Fruit fly (Drosophila melanogaster): ENCODE measurements around the gene CG16989.
A peak's percentile ranks its signal among the peaks of the same experiment; 100 is the strongest.

DNA sequence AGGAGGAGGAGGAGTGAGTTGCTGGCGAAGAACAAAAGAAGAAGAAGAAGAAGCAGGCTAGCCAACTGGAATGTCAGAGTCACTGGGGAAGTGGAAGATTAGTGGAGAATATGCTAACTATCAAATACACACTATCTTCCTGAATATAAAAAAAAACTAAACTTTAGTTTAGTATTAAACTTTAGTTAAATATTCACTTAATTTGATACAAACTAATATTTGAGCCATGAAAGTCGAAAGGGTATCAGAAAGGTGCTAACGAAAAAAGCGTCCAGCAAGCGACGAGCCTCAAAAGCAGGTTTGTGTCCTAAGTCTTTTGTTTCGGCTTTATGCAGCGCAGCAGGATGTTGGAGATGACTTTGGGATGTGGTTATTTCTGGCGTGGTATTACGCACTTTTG lies 17.8 kb upstream of the CG16989 start:
- TF ChIP-seq fru (GFP tag; optimal IDR thresholded peaks at IDR 0.05) (peak; percentile 83), foxo (GFP tag; optimal IDR thresholded peaks at IDR 0.05) (peak in 1 of 2 experiments; percentile 81), Myc (optimal IDR thresholded peaks at IDR 0.05) (no peak), usp (GFP tag; optimal IDR thresholded peaks at IDR 0.05) (no peak), N (GFP tag; optimal IDR thresholded peaks at IDR 0.05) (no peak), psq (GFP tag; optimal IDR thresholded peaks at IDR 0.05) (peak; percentile 74), h (GFP tag; optimal IDR thresholded peaks at IDR 0.05) (peak; percentile 87), OdsH (GFP tag; optimal IDR thresholded peaks at IDR 0.05) (peak; percentile 79), GATAd (GFP tag; optimal IDR thresholded peaks at IDR 0.05) (no peak), Abd-B (GFP tag; optimal IDR thresholded peaks at IDR 0.05) (no peak), br (GFP tag; optimal IDR thresholded peaks at IDR 0.05) (peak; percentile 70), Hnf4 (GFP tag; optimal IDR thresholded peaks at IDR 0.05) (peak; percentile 59), HLH106 (tag; optimal IDR thresholded peaks at IDR 0.05) (peak; percentile 77)

All from whole organism, wandering third instar larva.